Worm (Caenorhabditis elegans) whole organism, young adult: ENCODE data around the gene far-6.

Experiments
- B0019.2 ChIP-seq: fragments of 200-800 bp; sonication (Bioruptor generic); conservative IDR thresholded peaks from 2 replicates; pipeline ENCODE4 v1.3.6; 2022; ENCODE audit warnings: missing genetic modification reagents, missing genetic modification characterization, missing compliant biosample characterization
- B0035.1 ChIP-seq: sonication (generic microtip); optimal IDR thresholded peaks from 2 replicates; lab custom pipeline; 2016; ENCODE audit warnings: missing genetic modification characterization, mild to moderate bottlenecking, missing compliant biosample characterization, missing genotype, missing genetic modification reagents
- B0336.3 ChIP-seq: fragments of 200-800 bp; sonication (Bioruptor generic); IDR thresholded peaks from 2 replicates; pipeline ENCODE4 v1.3.6; 2022; ENCODE audit warnings: missing genetic modification characterization, missing compliant biosample characterization
- D2030.7 ChIP-seq: fragments of 200-800 bp; sonication (Bioruptor generic); IDR thresholded peaks from 2 replicates; pipeline ENCODE4 v1.3.6; 2022; ENCODE audit warnings: missing genetic modification reagents, missing genetic modification characterization, missing compliant biosample characterization
- F33H1.4 ChIP-seq: fragments of 200-800 bp; sonication (Bioruptor generic); IDR thresholded peaks from 2 replicates; pipeline ENCODE4 v1.3.6; 2022; ENCODE audit warnings: missing genetic modification reagents, missing genetic modification characterization, missing compliant biosample characterization
- F57A8.1 ChIP-seq: fragments of 200-800 bp; sonication (Bioruptor generic); optimal IDR thresholded peaks from 2 replicates; lab custom pipeline; 2018; ENCODE audit warnings: mild to moderate bottlenecking, missing genetic modification characterization, moderate library complexity, missing compliant biosample characterization
- F57C9.4 ChIP-seq: sonication (generic microtip); optimal IDR thresholded peaks from 2 replicates; lab custom pipeline; 2017; ENCODE audit warnings: mild to moderate bottlenecking, missing genetic modification characterization, missing compliant biosample characterization
- T07F8.4 ChIP-seq: sonication (generic microtip); optimal IDR thresholded peaks from 2 replicates; lab custom pipeline; 2016; ENCODE audit warnings: mild to moderate bottlenecking, missing genetic modification characterization, moderate library complexity, missing compliant biosample characterization
- Y95B8A.8 ChIP-seq: fragments of 200-800 bp; sonication (Bioruptor generic); IDR thresholded peaks from 2 replicates; pipeline ENCODE4 v1.3.6; 2022; ENCODE audit warnings: missing genetic modification reagents, missing genetic modification characterization, missing compliant biosample characterization
- akir-1 ChIP-seq: fragments of 200-800 bp; sonication (Bioruptor generic); optimal IDR thresholded peaks from 2 replicates; lab custom pipeline; 2018; ENCODE audit warnings: mild to moderate bottlenecking, missing genetic modification characterization, moderate library complexity, missing compliant biosample characterization
- ama-1 ChIP-seq, 3 experiments: fragments of 150-350 bp in 1 of 3; sonication (generic microtip) in 2 of 3; optimal IDR thresholded peaks; 2 replicates each; lab custom pipeline; 2014 to 2018; ENCODE audit warnings: missing biosample characterization in 2 of 3, missing genetic modification characterization in 2 of 3, missing genetic modification reagents in 2 of 3
- aptf-2 ChIP-seq: fragments of 200-800 bp; sonication (Bioruptor generic); conservative IDR thresholded peaks from 2 replicates; pipeline ENCODE4 v1.3.6; 2022; ENCODE audit warnings: missing genetic modification reagents, missing genetic modification characterization, missing compliant biosample characterization
- attf-3 ChIP-seq: fragments of 200-800 bp; sonication (Bioruptor generic); conservative IDR thresholded peaks from 2 replicates; pipeline ENCODE4 v1.3.6; 2022; ENCODE audit warnings: missing genetic modification reagents, missing genetic modification characterization, missing compliant biosample characterization
- attf-6 ChIP-seq: fragments of 200-800 bp; sonication (Bioruptor generic); IDR thresholded peaks from 2 replicates; pipeline ENCODE4 v1.3.6; 2022; ENCODE audit warnings: missing genetic modification reagents, missing genetic modification characterization, missing compliant biosample characterization
- bed-1 ChIP-seq: fragments of 200-800 bp; sonication (Bioruptor generic); IDR thresholded peaks from 2 replicates; pipeline ENCODE4 v1.3.6; 2022; ENCODE audit warnings: missing genetic modification reagents, missing genetic modification characterization, missing compliant biosample characterization
- bed-2 ChIP-seq: fragments of 200-800 bp; sonication (Bioruptor generic); IDR thresholded peaks from 2 replicates; pipeline ENCODE4 v1.3.6; 2022; ENCODE audit warnings: missing genetic modification reagents, missing genetic modification characterization, missing compliant biosample characterization
- cebp-2 ChIP-seq: fragments of 200-800 bp; sonication (Bioruptor generic); IDR thresholded peaks from 2 replicates; pipeline ENCODE4 v1.3.6; 2022; ENCODE audit warnings: missing genetic modification characterization, missing compliant biosample characterization
- ceh-40 ChIP-seq: fragments of 200-800 bp; sonication (Bioruptor generic); IDR thresholded peaks from 2 replicates; pipeline ENCODE4 v1.3.6; 2022; ENCODE audit warnings: missing genetic modification characterization, missing compliant biosample characterization
- ceh-91 ChIP-seq: fragments of 200-800 bp; sonication (Bioruptor generic); IDR thresholded peaks from 2 replicates; pipeline ENCODE4 v1.3.6; 2022; ENCODE audit warnings: missing genetic modification reagents, missing genetic modification characterization, missing compliant biosample characterization
- die-1 ChIP-seq: sonication (generic microtip); optimal IDR thresholded peaks from 2 replicates; lab custom pipeline; 2016; ENCODE audit warnings: missing genotype, mild to moderate bottlenecking, missing genetic modification characterization, missing compliant biosample characterization
- fkh-3 ChIP-seq: sonication (generic microtip); optimal IDR thresholded peaks from 2 replicates; lab custom pipeline; 2016; ENCODE audit warnings: mild to moderate bottlenecking, missing genetic modification characterization, missing compliant biosample characterization
- gei-17 ChIP-seq: fragments of 200-800 bp; sonication (Bioruptor generic); optimal IDR thresholded peaks from 2 replicates; lab custom pipeline; 2018; ENCODE audit warnings: mild to moderate bottlenecking, missing genetic modification characterization, missing compliant biosample characterization
- hlh-12 ChIP-seq: sonication (generic microtip); optimal IDR thresholded peaks from 2 replicates; lab custom pipeline; 2016; ENCODE audit warnings: missing genetic modification characterization, missing compliant biosample characterization
- hlh-26 ChIP-seq: fragments of 200-800 bp; sonication (Bioruptor generic); conservative IDR thresholded peaks from 2 replicates; pipeline ENCODE4 v1.3.6; 2022; ENCODE audit warnings: missing genetic modification reagents, missing genetic modification characterization, missing compliant biosample characterization
- hmg-1.2 ChIP-seq: fragments of 200-800 bp; sonication (Bioruptor generic); IDR thresholded peaks from 2 replicates; pipeline ENCODE4 v1.3.6; 2022; ENCODE audit warnings: missing genetic modification reagents, missing genetic modification characterization, missing compliant biosample characterization
- hsf-1 ChIP-seq: fragments of 200-800 bp; sonication (Bioruptor generic); IDR thresholded peaks from 2 replicates; pipeline ENCODE4 v1.3.6; 2022; ENCODE audit warnings: missing genetic modification reagents, missing genetic modification characterization, missing compliant biosample characterization
- lin-35 ChIP-seq, 3 experiments: fragments of 150-350 bp in 2 of 3; sonication (generic microtip) in 1 of 3; optimal IDR thresholded peaks; 2 replicates each; lab custom pipeline; 2014 to 2018; ENCODE audit warnings: missing biosample characterization in 3 of 3, missing genetic modification characterization in 3 of 3, missing genetic modification reagents in 3 of 3
- lin-54 ChIP-seq: fragments of 200-800 bp; sonication (Bioruptor generic); optimal IDR thresholded peaks from 2 replicates; lab custom pipeline; 2018; ENCODE audit warnings: mild to moderate bottlenecking, missing genetic modification characterization, missing compliant biosample characterization
- lir-1 ChIP-seq: fragments of 200-800 bp; sonication (Bioruptor generic); conservative IDR thresholded peaks from 2 replicates; pipeline ENCODE4 v1.3.6; 2022; ENCODE audit warnings: missing genetic modification reagents, missing genetic modification characterization, missing compliant biosample characterization
- madf-6 ChIP-seq: fragments of 200-800 bp; sonication (Bioruptor generic); IDR thresholded peaks from 2 replicates; pipeline ENCODE4 v1.3.6; 2022; ENCODE audit warnings: missing genetic modification reagents, missing genetic modification characterization, missing compliant biosample characterization
- madf-8 ChIP-seq: fragments of 200-800 bp; sonication (Bioruptor generic); conservative IDR thresholded peaks from 2 replicates; pipeline ENCODE4 v1.3.6; 2022; ENCODE audit warnings: missing genetic modification reagents, missing genetic modification characterization, missing compliant biosample characterization
- mes-4 ChIP-seq: sonication (generic microtip); optimal IDR thresholded peaks from 2 replicates; lab custom pipeline; 2016; ENCODE audit warnings: missing genotype, missing genetic modification characterization, missing compliant biosample characterization
- nfya-1 ChIP-seq: sonication (generic microtip); optimal IDR thresholded peaks from 2 replicates; lab custom pipeline; 2017; ENCODE audit warnings: antibody characterized with exemption, missing compliant biosample characterization, missing genetic modification characterization, borderline replicate concordance; ENCODE audit not compliant: insufficient read depth
- nfya-2 ChIP-seq: fragments of 200-800 bp; sonication (Bioruptor generic); IDR thresholded peaks from 2 replicates; pipeline ENCODE4 v1.3.6; 2022; ENCODE audit warnings: missing genetic modification reagents, missing genetic modification characterization, missing compliant biosample characterization
- nhr-120 ChIP-seq: fragments of 200-800 bp; sonication (Bioruptor generic); IDR thresholded peaks from 2 replicates; pipeline ENCODE4 v1.3.6; 2022; ENCODE audit warnings: missing genetic modification characterization, missing compliant biosample characterization
- nhr-179 ChIP-seq: sonication (generic microtip); optimal IDR thresholded peaks from 2 replicates; lab custom pipeline; 2016; ENCODE audit warnings: mild to moderate bottlenecking, missing genetic modification characterization, missing compliant biosample characterization
- nhr-27 ChIP-seq: fragments of 200-800 bp; sonication (Bioruptor generic); optimal IDR thresholded peaks from 2 replicates; lab custom pipeline; 2018; ENCODE audit warnings: mild to moderate bottlenecking, missing genetic modification characterization, moderate library complexity, missing compliant biosample characterization
- rcor-1 ChIP-seq: fragments of 200-800 bp; sonication (Bioruptor generic); IDR thresholded peaks from 2 replicates; pipeline ENCODE4 v1.3.6; 2022; ENCODE audit warnings: missing genetic modification reagents, missing genetic modification characterization, missing compliant biosample characterization
- snpc-4 ChIP-seq, 5 experiments: fragments of 150-350 bp in 1 of 5; sonication (generic microtip) in 4 of 5; optimal IDR thresholded peaks; 2 replicates each; lab custom pipeline; 2014 to 2018; ENCODE audit warnings: missing genetic modification characterization in 5 of 5, missing biosample characterization in 3 of 5, antibody characterized with exemption in 2 of 5, mild to moderate bottlenecking in 2 of 5, missing compliant biosample characterization in 2 of 5, missing genotype in 2 of 5, moderate library complexity in 2 of 5, missing genetic modification reagents in 1 of 5
- tbp1 ChIP-seq: fragments of 200-800 bp; sonication (Bioruptor generic); optimal IDR thresholded peaks from 2 replicates; lab custom pipeline; 2018; ENCODE audit warnings: mild to moderate bottlenecking, missing genetic modification characterization, missing compliant biosample characterization
- tbx-9 ChIP-seq: sonication (generic microtip); optimal IDR thresholded peaks from 2 replicates; lab custom pipeline; 2016; ENCODE audit warnings: borderline replicate concordance, missing genetic modification characterization, inconsistent platforms, missing compliant biosample characterization
- tlf-1 ChIP-seq: fragments of 200-800 bp; sonication (Bioruptor generic); optimal IDR thresholded peaks from 2 replicates; lab custom pipeline; 2018; ENCODE audit warnings: mild to moderate bottlenecking, missing genetic modification characterization, missing compliant biosample characterization
- unc-62 ChIP-seq: fragments of 150-350 bp; optimal IDR thresholded peaks from 2 replicates; lab custom pipeline; 2014; ENCODE audit warnings: missing biosample characterization, missing genetic modification reagents, missing genetic modification characterization
- xnd-1 ChIP-seq: sonication (generic microtip); optimal IDR thresholded peaks from 2 replicates; lab custom pipeline; 2016; ENCODE audit warnings: missing genotype, missing genetic modification reagents, missing genetic modification characterization, missing compliant biosample characterization
- ztf-26 ChIP-seq: sonication (generic microtip); optimal IDR thresholded peaks from 2 replicates; lab custom pipeline; 2017; ENCODE audit warnings: missing genetic modification characterization, missing compliant biosample characterization
- ztf-3 ChIP-seq: fragments of 200-800 bp; sonication (Bioruptor generic); optimal IDR thresholded peaks from 2 replicates; lab custom pipeline; 2018; ENCODE audit warnings: mild to moderate bottlenecking, missing genetic modification characterization, missing compliant biosample characterization

The far-6 gene

ce11 chrIV:13297746-13298145, 30.4 kb upstream of the far-6 start, which contains the start of the genes Y67H2A.2 and micu-1 (continued):
- TF ChIP-seq ceh-40 (GFP tag; lab: Robert Waterston, UW) (no peak), Y95B8A.8 (GFP tag; lab: Robert Waterston, UW) (no peak), hmg-1.2 (GFP tag; lab: Robert Waterston, UW) (peak; percentile 99), aptf-2 (GFP tag; lab: Robert Waterston, UW) (no peak), tlf-1 (GFP tag; lab: Kevin White, UChicago) (no peak), tbp1 (GFP tag; lab: Kevin White, UChicago) (peak; percentile 36), attf-6 (0 out of 2 replicates have a peak, but pooled peaks have one; percentile 40), B0019.2 (no peak), nhr-179 (tag; lab: Kevin White, UChicago) (no peak), rcor-1 (GFP tag; lab: Robert Waterston, UW) (no peak), lin-35 (GFP tag; optimal IDR thresholded peaks at IDR 0.05; lab: Kevin White, UChicago) (peak in 1 of 3 experiments; percentile 34), cebp-2 (GFP tag; lab: Robert Waterston, UW) (no peak), attf-3 (no peak), unc-62 (GFP tag; lab: Kevin White, UChicago) (no peak), nfya-1 (tag; lab: Kevin White, UChicago) (no peak), lir-1 (no peak), B0035.1 (tag; lab: Kevin White, UChicago) (no peak), F57C9.4 (tag; lab: Kevin White, UChicago) (no peak), bed-1 (GFP tag; lab: Robert Waterston, UW) (no peak), akir-1 (no peak), F57A8.1 (GFP tag; lab: Kevin White, UChicago) (no peak), hlh-12 (tag; lab: Kevin White, UChicago) (no peak), ztf-26 (tag; lab: Kevin White, UChicago) (no peak), snpc-4 (GFP tag; optimal IDR thresholded peaks at IDR 0.05; lab: Kevin White, UChicago) (no peak), snpc-4 (tag; optimal IDR thresholded peaks at IDR 0.05; lab: Kevin White, UChicago) (peak in 2 of 4 experiments; percentile 30 to 59), F33H1.4 (peak; percentile 50), nfya-2 (GFP tag; lab: Robert Waterston, UW) (no peak), hsf-1 (GFP tag; lab: Robert Waterston, UW) (no peak), nhr-120 (GFP tag; lab: Robert Waterston, UW) (no peak), ceh-91 (no peak), nhr-27 (tag; lab: Kevin White, UChicago) (no peak), T07F8.4 (no peak), gei-17 (GFP tag; lab: Kevin White, UChicago) (no peak), bed-2 (GFP tag; lab: Robert Waterston, UW) (no peak), ama-1 (optimal IDR thresholded peaks at IDR 0.05; lab: Kevin White, UChicago) (no peak), ama-1 (GFP tag; optimal IDR thresholded peaks at IDR 0.05; lab: Kevin White, UChicago) (no peak)

ce11 chrIV:13299648-13300047, 28.5 kb upstream of the far-6 start:
- TF ChIP-seq xnd-1 (tag; lab: Kevin White, UChicago) = no peak
- TF ChIP-seq F33H1.4 = no peak
- TF ChIP-seq Y95B8A.8 (GFP tag; lab: Robert Waterston, UW) = no peak
- TF ChIP-seq die-1 (tag; lab: Kevin White, UChicago) = no peak
- TF ChIP-seq madf-8 = no peak
- TF ChIP-seq mes-4 (tag; lab: Kevin White, UChicago) = no peak
- TF ChIP-seq B0336.3 (GFP tag; lab: Robert Waterston, UW) = no peak
- TF ChIP-seq hmg-1.2 (GFP tag; lab: Robert Waterston, UW) = no peak
- no peak for TF ChIP-seq D2030.7 (GFP tag; lab: Robert Waterston, UW)
- TF ChIP-seq bed-2 (GFP tag; lab: Robert Waterston, UW) = no peak
- TF ChIP-seq tbx-9 (tag; lab: Kevin White, UChicago) = no peak
- TF ChIP-seq hlh-26 (GFP tag; lab: Robert Waterston, UW) = no peak
- no peak for TF ChIP-seq lin-54 (GFP tag; lab: Kevin White, UChicago)
- TF ChIP-seq ztf-3 (GFP tag; lab: Kevin White, UChicago) = no peak
- TF ChIP-seq madf-6 (GFP tag; lab: Robert Waterston, UW) = no peak
- no peak for TF ChIP-seq fkh-3 (tag; lab: Kevin White, UChicago)
